Fruit fly (Drosophila melanogaster): ENCODE measurements around the gene Tom70.

Tom70 gene

DNA sequence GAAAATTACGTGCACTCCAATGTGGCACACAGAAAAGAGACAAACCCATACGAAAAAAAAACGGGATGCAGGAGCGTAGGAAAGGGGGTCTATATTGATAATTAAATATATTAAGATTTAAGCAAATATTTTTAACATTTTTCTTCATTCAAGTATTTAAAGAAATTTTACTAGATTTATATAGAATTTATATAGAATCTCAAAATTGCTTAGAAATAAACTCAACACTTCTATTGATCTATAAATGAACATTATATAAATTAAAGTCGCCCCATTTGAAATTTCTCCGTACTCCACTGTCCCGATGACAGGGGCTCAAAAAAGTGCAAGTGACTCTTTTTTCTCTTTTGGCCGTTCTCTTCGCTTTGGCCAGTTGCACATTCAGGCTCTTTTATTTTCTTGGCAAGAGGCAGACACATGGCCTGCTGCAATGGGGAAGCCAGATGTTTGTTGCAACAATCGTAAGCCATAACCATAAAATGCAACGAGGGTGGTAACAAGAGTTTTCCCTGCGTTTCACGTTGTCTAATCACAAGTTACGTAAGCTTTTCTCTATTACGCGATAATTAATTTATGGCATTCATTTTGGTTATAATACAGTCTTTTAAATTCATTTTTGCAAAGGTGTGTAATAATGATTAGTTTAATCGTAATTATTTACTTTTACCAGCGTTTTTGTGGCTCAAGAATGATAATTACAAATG is 27.5 kb upstream of the Tom70 start:
- TF ChIP-seq Hr4 (GFP tag; optimal IDR thresholded peaks at IDR 0.05): peak; percentile 94
- TF ChIP-seq CG11294 (GFP tag; IDR thresholded peaks at IDR 0.05): peak; percentile 87
- peak; percentile 94 for TF ChIP-seq CG10631 (GFP tag; optimal IDR thresholded peaks at IDR 0.05)
- peak; percentile 55 to 98 for TF ChIP-seq salr (GFP tag; optimal IDR thresholded peaks at IDR 0.05)
- TF ChIP-seq acj6 (GFP tag; optimal IDR thresholded peaks at IDR 0.05): peak; percentile 93
- peak; percentile 82 for TF ChIP-seq Sox14 (GFP tag; optimal IDR thresholded peaks at IDR 0.05)
- peak; percentile 90 for TF ChIP-seq CG6808 (GFP tag; optimal IDR thresholded peaks at IDR 0.05)
- peak; percentile 76 for TF ChIP-seq fd59A (GFP tag; optimal IDR thresholded peaks at IDR 0.05)
- TF ChIP-seq esn (GFP tag; optimal IDR thresholded peaks at IDR 0.05): peak; percentile 87
- TF ChIP-seq fd85E (GFP tag; optimal IDR thresholded peaks at IDR 0.05): peak; percentile 49
- peak; percentile 97 for TF ChIP-seq Blimp-1 (GFP tag; optimal IDR thresholded peaks at IDR 0.05)
- TF ChIP-seq Eip75B (GFP tag; optimal IDR thresholded peaks at IDR 0.05): peak; percentile 82
- TF ChIP-seq CG11902 (GFP tag; optimal IDR thresholded peaks at IDR 0.05): peak; percentile 70
- TF ChIP-seq CG31627 (GFP tag; optimal IDR thresholded peaks at IDR 0.05): peak; percentile 36
- TF ChIP-seq vri (GFP tag; optimal IDR thresholded peaks at IDR 0.05): peak; percentile 10
- TF ChIP-seq Ets96B (tag; optimal IDR thresholded peaks at IDR 0.05): peak; percentile 91
- TF ChIP-seq CG34406 (GFP tag; optimal IDR thresholded peaks at IDR 0.05): peak; percentile 90
- peak; percentile 71 for TF ChIP-seq topi (GFP tag; optimal IDR thresholded peaks at IDR 0.05)
- peak; percentile 87 for TF ChIP-seq CG6792 (GFP tag; optimal IDR thresholded peaks at IDR 0.05)
- TF ChIP-seq svp (GFP tag): no peak
- peak; percentile 91 for TF ChIP-seq CG6163 (GFP tag; IDR thresholded peaks at IDR 0.05)
- TF ChIP-seq Lpt (GFP tag; optimal IDR thresholded peaks at IDR 0.05): peak; percentile 97
- peak; percentile 66 for TF ChIP-seq lz (GFP tag; optimal IDR thresholded peaks at IDR 0.05)
- peak; percentile 85 for TF ChIP-seq CG10669 (GFP tag; optimal IDR thresholded peaks at IDR 0.05)
- peak; percentile 96 for TF ChIP-seq eg (GFP tag; IDR thresholded peaks at IDR 0.05)
- TF ChIP-seq CG6276 (GFP tag; optimal IDR thresholded peaks at IDR 0.05): peak; percentile 97
- peak; percentile 67 for TF ChIP-seq CG1621 (tag; optimal IDR thresholded peaks at IDR 0.05)
- peak; percentile 98 for TF ChIP-seq CG15336 (GFP tag; IDR thresholded peaks at IDR 0.05)
- peak; percentile 91 for TF ChIP-seq CG16779 (tag; optimal IDR thresholded peaks at IDR 0.05)
- peak; percentile 72 for TF ChIP-seq Smox (GFP tag; optimal IDR thresholded peaks at IDR 0.05)
- peak; percentile 100 for TF ChIP-seq CG32006 (GFP tag; optimal IDR thresholded peaks at IDR 0.05)
- peak; percentile 99 for TF ChIP-seq CG4318 (GFP tag; optimal IDR thresholded peaks at IDR 0.05)
- TF ChIP-seq Hr39 (GFP tag; optimal IDR thresholded peaks at IDR 0.05): peak; percentile 41
- no peak for TF ChIP-seq Hr38 (GFP tag; optimal IDR thresholded peaks at IDR 0.05)
- TF ChIP-seq CG8119 (GFP tag; IDR thresholded peaks at IDR 0.05): peak; percentile 99
- peak; percentile 94 for TF ChIP-seq Gug (GFP tag; IDR thresholded peaks at IDR 0.05)
- TF ChIP-seq CG3919 (GFP tag; optimal IDR thresholded peaks at IDR 0.05): peak; percentile 93
- peak; percentile 64 for TF ChIP-seq cyc (GFP tag; optimal IDR thresholded peaks at IDR 0.05)
- peak; percentile 87 for TF ChIP-seq spab (GFP tag; optimal IDR thresholded peaks at IDR 0.05)
- no peak for TF ChIP-seq fkh (GFP tag; optimal IDR thresholded peaks at IDR 0.05)
- peak; percentile 95 for TF ChIP-seq OdsH (GFP tag; optimal IDR thresholded peaks at IDR 0.05)
- TF ChIP-seq dac (GFP tag; optimal IDR thresholded peaks at IDR 0.05): peak; percentile 98
- peak; percentile 94 for TF ChIP-seq CG3032 (tag; optimal IDR thresholded peaks at IDR 0.05)
- peak; percentile 64 for TF ChIP-seq CG8319 (GFP tag; optimal IDR thresholded peaks at IDR 0.05)
- peak; percentile 74 for TF ChIP-seq Met (GFP tag; optimal IDR thresholded peaks at IDR 0.05)
- peak; percentile 84 for TF ChIP-seq pdm3 (GFP tag; optimal IDR thresholded peaks at IDR 0.05)
- peak; percentile 91 for TF ChIP-seq dsx (GFP tag; optimal IDR thresholded peaks at IDR 0.05; ENCODE audit: poor library complexity, severe bottlenecking)
- TF ChIP-seq CG6854 (GFP tag; optimal IDR thresholded peaks at IDR 0.05): peak; percentile 69
- peak; percentile 89 for TF ChIP-seq CG8632 (GFP tag; optimal IDR thresholded peaks at IDR 0.05)
- TF ChIP-seq Sox15 (GFP tag; optimal IDR thresholded peaks at IDR 0.05): peak; percentile 66
- TF ChIP-seq Sox102F (GFP tag; optimal IDR thresholded peaks at IDR 0.05): peak; percentile 83

All from whole organism, prepupa.